Worm (Caenorhabditis elegans) whole organism, late embryonic: Measurements from ENCODE around the gene srh-148.

Experiments
- F13H6.1 ChIP-seq: sonication (generic microtip); optimal IDR thresholded peaks from 2 replicates; lab custom pipeline; 2016; ENCODE audit warnings: missing genetic modification characterization, missing compliant biosample characterization
- K02D7.2 ChIP-seq: sonication (generic microtip); optimal IDR thresholded peaks from 2 replicates; lab custom pipeline; 2017; ENCODE audit warnings: mild to moderate bottlenecking, missing genetic modification characterization, missing compliant biosample characterization
- K09A11.1 ChIP-seq: sonication (generic microtip); optimal IDR thresholded peaks from 2 replicates; lab custom pipeline; 2017; ENCODE audit warnings: antibody characterized with exemption, mild to moderate bottlenecking, missing genetic modification characterization, missing compliant biosample characterization; ENCODE audit not compliant: insufficient read depth
- Y22D7AL.16 ChIP-seq: sonication (generic microtip); optimal IDR thresholded peaks from 2 replicates; lab custom pipeline; 2016; ENCODE audit warnings: missing genetic modification characterization, missing compliant biosample characterization
- ahr-1 ChIP-seq: sonication (generic microtip); optimal IDR thresholded peaks from 2 replicates; lab custom pipeline; 2016; ENCODE audit warnings: missing genetic modification characterization, missing compliant biosample characterization
- ceh-14 ChIP-seq: sonication (generic microtip); optimal IDR thresholded peaks from 2 replicates; lab custom pipeline; 2016; ENCODE audit warnings: missing genotype, missing genetic modification characterization, missing compliant biosample characterization
- ceh-18 ChIP-seq: sonication (generic microtip); optimal IDR thresholded peaks from 2 replicates; lab custom pipeline; 2016; ENCODE audit warnings: missing genetic modification characterization, missing compliant biosample characterization
- ceh-19 ChIP-seq: fragments of 200-800 bp; sonication (Bioruptor generic); optimal IDR thresholded peaks from 2 replicates; lab custom pipeline; 2018; ENCODE audit warnings: mild to moderate bottlenecking, missing genetic modification characterization, missing compliant biosample characterization
- ceh-2 ChIP-seq: sonication (generic microtip); optimal IDR thresholded peaks from 2 replicates; lab custom pipeline; 2016; ENCODE audit warnings: missing genotype, missing genetic modification characterization, missing compliant biosample characterization
- ceh-30 ChIP-seq: fragments of 150-350 bp; optimal IDR thresholded peaks from 2 replicates; lab custom pipeline; 2014; ENCODE audit warnings: missing biosample characterization, missing genetic modification characterization
- ceh-45 ChIP-seq: fragments of 200-800 bp; sonication (Bioruptor generic); IDR thresholded peaks from 2 replicates; pipeline ENCODE4 v1.3.6; 2022; ENCODE audit warnings: missing genetic modification reagents, missing genetic modification characterization, missing compliant biosample characterization
- ceh-9 ChIP-seq: sonication (generic microtip); optimal IDR thresholded peaks from 2 replicates; lab custom pipeline; 2016; ENCODE audit warnings: mild to moderate bottlenecking, missing genetic modification characterization, inconsistent platforms, missing compliant biosample characterization
- che-1 ChIP-seq: sonication (generic microtip); optimal IDR thresholded peaks from 2 replicates; lab custom pipeline; 2016; ENCODE audit warnings: mild to moderate bottlenecking, missing genetic modification characterization, missing compliant biosample characterization
- dmd-4 ChIP-seq: sonication (generic microtip); optimal IDR thresholded peaks from 2 replicates; lab custom pipeline; 2016; ENCODE audit warnings: borderline replicate concordance, missing genetic modification characterization, missing compliant biosample characterization
- ets-4 ChIP-seq: sonication (generic microtip); optimal IDR thresholded peaks from 2 replicates; lab custom pipeline; 2016; ENCODE audit warnings: missing genetic modification characterization, missing compliant biosample characterization
- fkh-10 ChIP-seq: fragments of 150-350 bp; optimal IDR thresholded peaks from 2 replicates; lab custom pipeline; 2014; ENCODE audit warnings: missing biosample characterization, missing genetic modification reagents, missing genetic modification characterization
- fkh-6 ChIP-seq: sonication (generic microtip); optimal IDR thresholded peaks from 2 replicates; lab custom pipeline; 2016; ENCODE audit warnings: missing genetic modification characterization, missing compliant biosample characterization
- hlh-15 ChIP-seq: sonication (generic microtip); optimal IDR thresholded peaks from 2 replicates; lab custom pipeline; 2016; ENCODE audit warnings: missing genetic modification characterization, missing compliant biosample characterization
- lin-11 ChIP-seq: fragments of 200-800 bp; sonication (Bioruptor generic); optimal IDR thresholded peaks from 2 replicates; lab custom pipeline; 2018; ENCODE audit warnings: mild to moderate bottlenecking, missing genetic modification characterization, missing compliant biosample characterization
- mec-3 ChIP-seq: sonication (generic microtip); optimal IDR thresholded peaks from 2 replicates; lab custom pipeline; 2016; ENCODE audit warnings: borderline replicate concordance, missing genetic modification characterization, missing compliant biosample characterization
- nfya-1 ChIP-seq: sonication (generic microtip); optimal IDR thresholded peaks from 2 replicates; lab custom pipeline; 2017; ENCODE audit warnings: missing genetic modification characterization, mild to moderate bottlenecking, missing compliant biosample characterization, antibody characterized with exemption, moderate library complexity
- nhr-11 ChIP-seq: fragments of 150-350 bp; optimal IDR thresholded peaks from 2 replicates; lab custom pipeline; 2014; ENCODE audit warnings: missing biosample characterization, missing genetic modification characterization
- nhr-232 ChIP-seq: sonication (generic microtip); optimal IDR thresholded peaks from 2 replicates; lab custom pipeline; 2016; ENCODE audit warnings: missing genetic modification characterization, missing compliant biosample characterization
- pag-3 ChIP-seq: sonication (generic microtip); optimal IDR thresholded peaks from 2 replicates; lab custom pipeline; 2016; ENCODE audit warnings: missing compliant biosample characterization, missing genetic modification characterization, borderline replicate concordance
- pat-9 ChIP-seq: fragments of 200-800 bp; sonication (Bioruptor generic); optimal IDR thresholded peaks from 2 replicates; lab custom pipeline; 2018; ENCODE audit warnings: mild to moderate bottlenecking, missing genetic modification characterization, moderate library complexity, missing compliant biosample characterization
- pax-1 ChIP-seq: fragments of 150-350 bp; optimal IDR thresholded peaks from 2 replicates; lab custom pipeline; 2014; ENCODE audit warnings: missing biosample characterization, missing genetic modification characterization
- pha-4 ChIP-seq: fragments of 150-350 bp; optimal IDR thresholded peaks from 2 replicates; lab custom pipeline; 2018; ENCODE audit warnings: missing biosample characterization, missing genetic modification reagents, missing genetic modification characterization
- pros-1 ChIP-seq: fragments of 150-350 bp; optimal IDR thresholded peaks from 2 replicates; lab custom pipeline; 2014; ENCODE audit warnings: missing biosample characterization, missing genetic modification reagents, missing genetic modification characterization
- ref-2 ChIP-seq: sonication (generic microtip); optimal IDR thresholded peaks from 2 replicates; lab custom pipeline; 2016; ENCODE audit warnings: missing genetic modification characterization, missing compliant biosample characterization
- syd-9 ChIP-seq: sonication (generic microtip); optimal IDR thresholded peaks from 2 replicates; lab custom pipeline; 2016; ENCODE audit warnings: mild to moderate bottlenecking, missing genetic modification characterization, moderate library complexity, missing compliant biosample characterization
- ttx-3 ChIP-seq: sonication (generic microtip); optimal IDR thresholded peaks from 2 replicates; lab custom pipeline; 2016; ENCODE audit warnings: missing genetic modification reagents, missing genetic modification characterization, missing compliant biosample characterization
- unc-3 ChIP-seq, 2 experiments: fragments of 200-800 bp in 1 of 2; sonication (Bioruptor generic) in 1 of 2; sonication (generic microtip) in 1 of 2; conservative IDR thresholded peaks in 1 of 2; optimal IDR thresholded peaks in 1 of 2; 2 replicates each; pipeline versions ENCODE4 v1.3.6 to Lab custom; 2016 to 2022; ENCODE audit warnings: missing compliant biosample characterization in 2 of 2, missing genetic modification characterization in 2 of 2, missing genetic modification reagents in 1 of 2
- unc-42 ChIP-seq: sonication (generic microtip); optimal IDR thresholded peaks from 2 replicates; lab custom pipeline; 2016; ENCODE audit warnings: missing genotype, missing genetic modification characterization, missing compliant biosample characterization
- unc-55 ChIP-seq: sonication (generic microtip); optimal IDR thresholded peaks from 2 replicates; lab custom pipeline; 2017; ENCODE audit warnings: missing biosample characterization, missing genetic modification reagents, missing genetic modification characterization
- ztf-16 ChIP-seq: sonication (generic microtip); optimal IDR thresholded peaks from 2 replicates; lab custom pipeline; 2017; ENCODE audit warnings: missing genetic modification characterization, missing compliant biosample characterization

srh-148 gene

DNA sequence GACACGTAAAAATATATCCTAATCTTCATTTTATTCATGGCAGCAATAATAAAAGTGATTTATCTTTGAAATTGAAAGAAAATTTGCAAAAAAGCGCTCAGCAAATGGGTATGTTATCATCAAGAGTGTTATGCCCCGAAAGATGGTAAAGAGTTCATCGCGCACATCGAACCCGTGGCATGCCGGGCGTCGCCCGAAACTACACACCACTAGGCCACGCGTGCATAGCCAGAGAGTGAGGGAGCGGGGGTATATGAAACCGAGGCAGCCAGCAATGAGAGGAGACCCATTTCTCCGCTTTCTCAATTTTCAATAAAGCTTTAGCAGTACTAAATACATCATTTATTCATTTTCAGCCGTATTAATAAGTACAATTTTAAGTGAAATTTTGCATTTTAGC lies 15.6 kb upstream of the srh-148 start (continued):
- TF ChIP-seq ceh-9 (tag; lab: Kevin White, UChicago) (peak; percentile 98), Y22D7AL.16 (peak; percentile 99), ceh-45 (GFP tag; lab: Robert Waterston, UW) (peak; percentile 99), ceh-18 (tag; lab: Kevin White, UChicago) (peak; percentile 96), K09A11.1 (peak; percentile 93), K02D7.2 (peak; percentile 99), pat-9 (tag; lab: Kevin White, UChicago) (peak; percentile 100), pag-3 (tag; lab: Kevin White, UChicago) (peak; percentile 96), pha-4 (tag; lab: Kevin White, UChicago) (no peak), hlh-15 (tag; lab: Kevin White, UChicago) (peak; percentile 98), dmd-4 (tag; lab: Kevin White, UChicago) (peak; percentile 98), fkh-10 (GFP tag; lab: Kevin White, UChicago) (peak; percentile 76), che-1 (tag; lab: Kevin White, UChicago) (peak; percentile 98), fkh-6 (tag; lab: Kevin White, UChicago) (peak; percentile 97), nfya-1 (peak; percentile 90), ceh-19 (GFP tag; lab: Kevin White, UChicago) (peak; percentile 99), pax-1 (tag; lab: Kevin White, UChicago) (no peak), ahr-1 (tag; lab: Kevin White, UChicago) (peak; percentile 98), ets-4 (tag; lab: Kevin White, UChicago) (peak; percentile 88), syd-9 (peak; percentile 99), pros-1 (tag; lab: Kevin White, UChicago) (peak; percentile 56)

DNA sequence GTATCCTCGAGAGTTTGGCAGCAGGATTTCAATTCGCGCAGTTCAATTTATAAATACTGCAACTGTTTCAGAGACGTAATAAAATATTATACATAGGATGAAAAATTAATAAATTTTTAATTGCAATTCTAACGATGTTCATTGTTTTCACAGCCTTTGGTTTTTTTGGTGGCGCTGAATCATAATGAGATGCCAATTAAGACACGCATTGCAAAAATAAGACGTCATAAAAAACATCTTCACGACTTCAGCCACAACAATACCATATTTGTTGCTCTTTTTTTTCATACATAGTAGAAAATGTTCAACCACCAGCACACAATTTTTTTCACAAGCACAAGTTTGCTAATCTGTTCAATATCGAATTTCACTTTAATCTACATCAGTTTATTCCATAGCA lies 14.1 kb upstream of the srh-148 start, which contains the start of gene str-56:
Gene str-56 (plus strand): TSS at position 301 of the 400 bp plus-strand sequence.
- TF ChIP-seq ceh-9 (tag; lab: Kevin White, UChicago) (no peak), ahr-1 (tag; lab: Kevin White, UChicago) (no peak), unc-55 (GFP tag; lab: Kevin White, UChicago) (no peak), ceh-14 (tag; lab: Kevin White, UChicago) (no peak), ref-2 (tag; lab: Kevin White, UChicago) (no peak), ztf-16 (tag; lab: Kevin White, UChicago) (no peak), K09A11.1 (no peak), lin-11 (tag; lab: Kevin White, UChicago) (no peak), unc-3 (GFP tag; conservative IDR thresholded peaks at IDR 0.05; lab: Robert Waterston, UW) (no peak), unc-3 (tag; optimal IDR thresholded peaks at IDR 0.05; lab: Kevin White, UChicago) (no peak), syd-9 (no peak), pros-1 (tag; lab: Kevin White, UChicago) (no peak), nhr-232 (tag; lab: Kevin White, UChicago) (no peak), che-1 (tag; lab: Kevin White, UChicago) (no peak), ceh-30 (tag; lab: Kevin White, UChicago) (no peak)

- TF ChIP-seq fkh-10 (GFP tag; lab: Kevin White, UChicago) (no peak), che-1 (tag; lab: Kevin White, UChicago) (no peak), mec-3 (no peak), unc-42 (tag; lab: Kevin White, UChicago) (no peak), hlh-15 (tag; lab: Kevin White, UChicago) (no peak)
Observed at ce11 chrV:15870356-15870755, 12.2 kb upstream of the srh-148 start, which contains the start of gene str-57. TSS of gene str-57 (plus strand) at chrV:15870656.

DNA sequence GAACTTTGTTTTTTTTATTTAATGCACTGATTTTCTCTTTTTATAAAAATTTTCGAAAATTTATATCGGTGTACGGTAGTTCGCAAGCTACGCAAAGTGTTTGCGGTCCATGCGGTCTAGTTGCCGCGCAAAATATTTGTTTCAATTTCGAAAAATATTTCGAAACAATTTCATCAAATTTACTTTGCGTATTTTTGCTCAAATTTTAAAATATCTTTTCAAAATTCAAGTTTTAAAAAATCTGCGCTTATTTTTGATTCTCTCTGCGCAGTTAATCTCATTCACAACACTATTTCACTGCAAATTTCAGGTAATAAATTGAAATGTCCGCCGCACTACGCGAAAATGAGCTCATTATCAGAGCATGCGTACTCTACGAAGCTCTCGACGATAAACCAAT lies 9.2 kb upstream of the srh-148 start, which contains the start of gene fbxa-197:
Gene fbxa-197 (plus strand): TSS at position 301 of the 400 bp plus-strand sequence.
- no peak for TF ChIP-seq dmd-4 (tag; lab: Kevin White, UChicago)
- no peak for TF ChIP-seq nhr-11 (tag; lab: Kevin White, UChicago)

ce11 chrV:15865839-15866238 lies 7.6 kb upstream of the srh-148 start, which contains the start of gene srh-293:
TSS of gene srh-293 (plus strand) at chrV:15866139.
- TF ChIP-seq F13H6.1 (tag; lab: Kevin White, UChicago) (no peak), pha-4 (tag; lab: Kevin White, UChicago) (no peak), ttx-3 (tag; lab: Kevin White, UChicago) (no peak), ceh-2 (tag; lab: Kevin White, UChicago) (no peak)
